Worm (Caenorhabditis elegans): ENCODE data around the gene sod-4.

Gene sod-4

ce11 chrIII:9513569-9513968 lies 13.4 kb upstream of the sod-4 start, which contains the start of gene F55H2.8:
TSS of gene F55H2.8 (plus strand) at chrIII:9513869.
- TF ChIP-seq nhr-28 (tag; optimal IDR thresholded peaks at IDR 0.05) (no peak), ces-1 (GFP tag; optimal IDR thresholded peaks at IDR 0.05) (no peak), elt-3 (tag; optimal IDR thresholded peaks at IDR 0.05) (no peak), blmp-1 (tag; optimal IDR thresholded peaks at IDR 0.05) (no peak), snpc-4 (tag; optimal IDR thresholded peaks at IDR 0.05) (no peak), elt-1 (tag; optimal IDR thresholded peaks at IDR 0.05; ENCODE audit: borderline replicate concordance, insufficient read depth) (no peak), lsy-2 (tag; optimal IDR thresholded peaks at IDR 0.05) (no peak), sptf-1 (tag; optimal IDR thresholded peaks at IDR 0.05) (no peak), unc-62 (GFP tag; optimal IDR thresholded peaks at IDR 0.05) (no peak), unc-39 (tag; optimal IDR thresholded peaks at IDR 0.05) (no peak), lin-32 (GFP tag; optimal IDR thresholded peaks at IDR 0.05) (no peak), drap-1 (GFP tag; optimal IDR thresholded peaks at IDR 0.05) (no peak), M03D4.4 (tag; optimal IDR thresholded peaks at IDR 0.05) (no peak), ceh-39 (tag; optimal IDR thresholded peaks at IDR 0.05) (no peak), bed-3 (GFP tag; optimal IDR thresholded peaks at IDR 0.05) (no peak), sem-2 (GFP tag; optimal IDR thresholded peaks at IDR 0.05) (no peak), unc-120 (tag; optimal IDR thresholded peaks at IDR 0.05; ENCODE audit: poor library complexity, severe bottlenecking) (no peak), nhr-237 (tag; optimal IDR thresholded peaks at IDR 0.05) (no peak), mls-2 (tag; optimal IDR thresholded peaks at IDR 0.05) (no peak), ceh-43 (GFP tag; optimal IDR thresholded peaks at IDR 0.05) (no peak)

- no peak for TF ChIP-seq ceh-43 (GFP tag; optimal IDR thresholded peaks at IDR 0.05)
- TF ChIP-seq unc-39 (tag; optimal IDR thresholded peaks at IDR 0.05): no peak
- no peak for TF ChIP-seq ceh-39 (tag; optimal IDR thresholded peaks at IDR 0.05)
- TF ChIP-seq sptf-1 (tag; optimal IDR thresholded peaks at IDR 0.05): no peak
- no peak for TF ChIP-seq nhr-2 (tag; optimal IDR thresholded peaks at IDR 0.05)
- TF ChIP-seq nhr-76 (tag; optimal IDR thresholded peaks at IDR 0.05): no peak
Measured at ce11 chrIII:9513006-9513405, 12.8 kb upstream of the sod-4 start.

ce11 chrIII:9511660-9512059 lies 11.5 kb upstream of the sod-4 start:
- TF ChIP-seq nhr-237 (tag; optimal IDR thresholded peaks at IDR 0.05): no peak
- no peak for TF ChIP-seq drap-1 (GFP tag; optimal IDR thresholded peaks at IDR 0.05)
- no peak for TF ChIP-seq ceh-43 (GFP tag; optimal IDR thresholded peaks at IDR 0.05)

- no peak for TF ChIP-seq unc-62 (GFP tag; optimal IDR thresholded peaks at IDR 0.05)
- TF ChIP-seq sptf-1 (tag; optimal IDR thresholded peaks at IDR 0.05): no peak
- no peak for TF ChIP-seq lin-13 (tag; optimal IDR thresholded peaks at IDR 0.05)
Measured at ce11 chrIII:9511055-9511520, 10.9 kb upstream of the sod-4 start, which contains the start of gene F55H2.5. TSS of gene F55H2.5 (plus strand) at chrIII:9511470.

- TF ChIP-seq ces-1 (GFP tag; optimal IDR thresholded peaks at IDR 0.05) (peak; percentile 94), unc-62 (GFP tag; optimal IDR thresholded peaks at IDR 0.05) (peak; percentile 45), unc-120 (tag; optimal IDR thresholded peaks at IDR 0.05; ENCODE audit: poor library complexity, severe bottlenecking) (peak; percentile 23), lin-13 (tag; optimal IDR thresholded peaks at IDR 0.05) (no peak)
Measured at ce11 chrIII:9509764-9510370, 9.7 kb upstream of the sod-4 start.

ce11 chrIII:9507799-9508198 lies 7.6 kb upstream of the sod-4 start, which contains the start of gene vha-14:
TSS of gene vha-14 (plus strand) at chrIII:9508100.
- no peak for TF ChIP-seq elt-1 (tag; optimal IDR thresholded peaks at IDR 0.05; ENCODE audit: borderline replicate concordance, insufficient read depth)
- TF ChIP-seq nhr-28 (tag; optimal IDR thresholded peaks at IDR 0.05): no peak
- TF ChIP-seq nhr-237 (tag; optimal IDR thresholded peaks at IDR 0.05): peak; percentile 19
- TF ChIP-seq M03D4.4 (tag; optimal IDR thresholded peaks at IDR 0.05): no peak
- TF ChIP-seq tbx-8 (GFP tag; optimal IDR thresholded peaks at IDR 0.05): no peak
- TF ChIP-seq unc-62 (GFP tag; optimal IDR thresholded peaks at IDR 0.05): peak; percentile 38
- no peak for TF ChIP-seq cnd-1 (tag; optimal IDR thresholded peaks at IDR 0.05)
- no peak for TF ChIP-seq bed-3 (GFP tag; optimal IDR thresholded peaks at IDR 0.05)
- TF ChIP-seq lsy-2 (tag; optimal IDR thresholded peaks at IDR 0.05): peak; percentile 38
- TF ChIP-seq ceh-43 (GFP tag; optimal IDR thresholded peaks at IDR 0.05): no peak
- TF ChIP-seq ceh-83 (GFP tag; optimal IDR thresholded peaks at IDR 0.05): no peak
- TF ChIP-seq ceh-39 (tag; optimal IDR thresholded peaks at IDR 0.05): no peak
- TF ChIP-seq ham-2 (GFP tag; optimal IDR thresholded peaks at IDR 0.05): no peak
- no peak for TF ChIP-seq blmp-1 (tag; optimal IDR thresholded peaks at IDR 0.05)
- no peak for TF ChIP-seq sptf-1 (tag; optimal IDR thresholded peaks at IDR 0.05)
- TF ChIP-seq pha-4 (tag; optimal IDR thresholded peaks at IDR 0.05): no peak
- TF ChIP-seq nhr-12 (tag; optimal IDR thresholded peaks at IDR 0.05): no peak
- TF ChIP-seq zip-8 (tag; optimal IDR thresholded peaks at IDR 0.05): no peak
- TF ChIP-seq snpc-4 (tag; optimal IDR thresholded peaks at IDR 0.05): no peak
- no peak for TF ChIP-seq hlh-1 (tag; optimal IDR thresholded peaks at IDR 0.05)
- TF ChIP-seq nhr-2 (tag; optimal IDR thresholded peaks at IDR 0.05): no peak
- TF ChIP-seq ces-1 (GFP tag; optimal IDR thresholded peaks at IDR 0.05): peak; percentile 6
- TF ChIP-seq mep-1 (tag; optimal IDR thresholded peaks at IDR 0.05): peak; percentile 71
- TF ChIP-seq elt-3 (tag; optimal IDR thresholded peaks at IDR 0.05): no peak
- no peak for TF ChIP-seq sem-2 (GFP tag; optimal IDR thresholded peaks at IDR 0.05)
- TF ChIP-seq lin-13 (tag; optimal IDR thresholded peaks at IDR 0.05): no peak
- TF ChIP-seq drap-1 (GFP tag; optimal IDR thresholded peaks at IDR 0.05): no peak
- TF ChIP-seq nhr-76 (tag; optimal IDR thresholded peaks at IDR 0.05): no peak

Measured in whole organism, mixed stage, embryonic.